Fruit fly (Drosophila melanogaster) whole organism, embryonic: ENCODE data around the gene CG3014.
A peak's percentile ranks its signal among the peaks of the same experiment; 100 is the strongest.

ENCODE experiments used
- Antp ChIP-seq: fragments of 200-800 bp; sonication (Bioruptor generic); optimal IDR thresholded peaks from 3 replicates; lab custom pipeline; 2016; ENCODE audit warnings: missing biosample characterization, missing genetic modification characterization
- CG10209 ChIP-seq: fragments of 200-800 bp; sonication (Bioruptor generic); optimal IDR thresholded peaks from 3 replicates; lab custom pipeline; 2017; ENCODE audit warnings: missing biosample characterization, mild to moderate bottlenecking, missing genetic modification characterization, missing genetic modification reagents
- CG11093 ChIP-seq: fragments of 200-800 bp; sonication (Bioruptor generic); IDR thresholded peaks from 3 replicates; pipeline ENCODE4 v1.3.6; 2022; ENCODE audit warnings: missing biosample characterization, missing genetic modification characterization
- CG13123 ChIP-seq: fragments of 200-800 bp; sonication (Bioruptor generic); optimal IDR thresholded peaks from 2 replicates; lab custom pipeline; 2016; ENCODE audit warnings: missing biosample characterization, missing genetic modification characterization
- CG14050 ChIP-seq: fragments of 200-800 bp; sonication (Bioruptor generic); IDR thresholded peaks from 3 replicates; pipeline ENCODE4 v1.3.6; 2022; ENCODE audit warnings: missing biosample characterization, missing genetic modification characterization
- CG30020 ChIP-seq: fragments of 200-800 bp; optimal IDR thresholded peaks from 2 replicates; lab custom pipeline; 2019; ENCODE audit warnings: missing biosample characterization, mild to moderate bottlenecking, missing genetic modification characterization, moderate library complexity
- CG31365 ChIP-seq: fragments of 200-800 bp; sonication (Bioruptor generic); optimal IDR thresholded peaks from 2 replicates; lab custom pipeline; 2018; ENCODE audit warnings: missing biosample characterization, mild to moderate bottlenecking, missing genetic modification characterization
- CG34376 ChIP-seq: fragments of 200-800 bp; sonication (Bioruptor generic); optimal IDR thresholded peaks from 2 replicates; lab custom pipeline; 2018; ENCODE audit warnings: missing biosample characterization, mild to moderate bottlenecking, missing genetic modification characterization
- CG6654 ChIP-seq: fragments of 200-800 bp; sonication (Bioruptor generic); optimal IDR thresholded peaks from 2 replicates; lab custom pipeline; 2017; ENCODE audit warnings: missing biosample characterization, mild to moderate bottlenecking, missing genetic modification characterization
- CG6813 ChIP-seq: fragments of 200-800 bp; sonication (Bioruptor generic); optimal IDR thresholded peaks from 2 replicates; lab custom pipeline; 2017; ENCODE audit warnings: missing biosample characterization, missing genetic modification characterization, mild to moderate bottlenecking, moderate library complexity, missing genetic modification reagents
- CG7786 ChIP-seq: fragments of 200-800 bp; sonication (Bioruptor generic); optimal IDR thresholded peaks from 2 replicates; lab custom pipeline; 2016; ENCODE audit warnings: missing biosample characterization, missing genetic modification characterization
- CG8388 ChIP-seq: fragments of 200-800 bp; sonication (Bioruptor generic); optimal IDR thresholded peaks from 2 replicates; lab custom pipeline; 2019; ENCODE audit warnings: missing biosample characterization, mild to moderate bottlenecking, missing genetic modification characterization, moderate library complexity
- CTCF ChIP-seq: fragments of 200-800 bp; sonication (Bioruptor generic); optimal IDR thresholded peaks from 2 replicates; lab custom pipeline; 2017; ENCODE audit warnings: missing biosample characterization, mild to moderate bottlenecking, missing genetic modification characterization, moderate library complexity
- Ets65A ChIP-seq: fragments of 200-800 bp; sonication (Bioruptor generic); peaks from one replicate; lab custom pipeline; 2016; ENCODE audit warnings: missing biosample characterization, missing genetic modification characterization
- Gug ChIP-seq: fragments of 200-800 bp; sonication (Bioruptor generic); IDR thresholded peaks from 4 replicates; pipeline ENCODE4 v1.3.6; 2022; ENCODE audit warnings: missing biosample characterization, missing genetic modification characterization
- H15 ChIP-seq: fragments of 200-800 bp; sonication (Bioruptor generic); IDR thresholded peaks from 3 replicates; pipeline ENCODE4 v1.3.6; 2022; ENCODE audit warnings: missing biosample characterization, missing genetic modification characterization
- HHEX ChIP-seq: fragments of 200-800 bp; sonication (Bioruptor generic); optimal IDR thresholded peaks from 3 replicates; lab custom pipeline; 2017; ENCODE audit warnings: missing biosample characterization, mild to moderate bottlenecking, missing genetic modification characterization, missing genetic modification reagents
- Lim3 ChIP-seq: fragments of 200-800 bp; sonication (Bioruptor generic); IDR thresholded peaks from 2 replicates; pipeline ENCODE4 v1.3.6; 2022; ENCODE audit warnings: missing biosample characterization, missing genetic modification characterization
- Max ChIP-seq: fragments of 200-800 bp; sonication (Bioruptor generic); optimal IDR thresholded peaks from 2 replicates; lab custom pipeline; 2016; ENCODE audit warnings: missing biosample characterization, mild to moderate bottlenecking, missing genetic modification characterization
- Spps ChIP-seq: fragments of 200-800 bp; sonication (Bioruptor generic); optimal IDR thresholded peaks from 2 replicates; lab custom pipeline; 2018; ENCODE audit warnings: missing biosample characterization, mild to moderate bottlenecking, missing genetic modification characterization
- Trl ChIP-seq, 3 experiments: fragments of >200 bp in 2 of 3; fragments of 200-800 bp in 1 of 3; sonication (Bioruptor generic) in 1 of 3; optimal IDR thresholded peaks; 2 replicates in 1 of 3; 3 replicates in 2 of 3; lab custom pipeline; 2016 to 2017; ENCODE audit warnings: missing biosample characterization in 1 of 3, missing genetic modification characterization in 1 of 3
- Usf ChIP-seq: fragments of 200-800 bp; sonication (Bioruptor generic); optimal IDR thresholded peaks from 2 replicates; lab custom pipeline; 2017; ENCODE audit warnings: missing genotype, missing biosample characterization, missing genetic modification characterization
- abd-A ChIP-seq: fragments of 200-800 bp; sonication (Bioruptor generic); optimal IDR thresholded peaks from 3 replicates; lab custom pipeline; 2019; ENCODE audit warnings: missing biosample characterization, mild to moderate bottlenecking, missing genetic modification characterization, moderate library complexity
- aop ChIP-seq: fragments of 200-800 bp; sonication (Bioruptor generic); IDR thresholded peaks from 2 replicates; pipeline ENCODE4 v1.3.6; 2022; ENCODE audit warnings: missing biosample characterization, missing genetic modification characterization
- caup ChIP-seq: fragments of 200-800 bp; sonication (Bioruptor generic); optimal IDR thresholded peaks from 3 replicates; lab custom pipeline; 2017; ENCODE audit warnings: missing biosample characterization, mild to moderate bottlenecking, missing genetic modification characterization, moderate library complexity; ENCODE audit not compliant: severe bottlenecking
- chinmo ChIP-seq: fragments of 200-800 bp; sonication (Bioruptor generic); IDR thresholded peaks from 4 replicates; pipeline ENCODE4 v1.3.6; 2022; ENCODE audit warnings: missing biosample characterization, missing genetic modification characterization; ENCODE audit not compliant: partially characterized antibody
- da ChIP-seq: fragments of 200-800 bp; sonication (Bioruptor generic); optimal IDR thresholded peaks from 2 replicates; lab custom pipeline; 2016; ENCODE audit warnings: missing biosample characterization, missing genetic modification characterization
- dmrt99B ChIP-seq: fragments of 200-800 bp; sonication (Bioruptor generic); optimal IDR thresholded peaks from 2 replicates; lab custom pipeline; 2018; ENCODE audit warnings: missing biosample characterization, mild to moderate bottlenecking, missing genetic modification characterization, moderate library complexity
- gfzf ChIP-seq: fragments of 200-800 bp; sonication (Bioruptor generic); optimal IDR thresholded peaks from 2 replicates; lab custom pipeline; 2016; ENCODE audit warnings: missing biosample characterization, mild to moderate bottlenecking, missing genetic modification characterization, moderate library complexity
- ind ChIP-seq: fragments of 200-800 bp; sonication (Bioruptor generic); optimal IDR thresholded peaks from 3 replicates; lab custom pipeline; 2016; ENCODE audit warnings: missing biosample characterization, missing genetic modification characterization
- kah ChIP-seq: fragments of 200-800 bp; sonication (Bioruptor generic); optimal IDR thresholded peaks from 2 replicates; lab custom pipeline; 2018; ENCODE audit warnings: missing biosample characterization, mild to moderate bottlenecking, missing genetic modification characterization
- mam ChIP-seq: fragments of 200-800 bp; sonication (Bioruptor generic); optimal IDR thresholded peaks from 3 replicates; lab custom pipeline; 2016; ENCODE audit warnings: missing biosample characterization, missing genetic modification characterization
- nmo ChIP-seq: fragments of 200-800 bp; sonication (Bioruptor generic); optimal IDR thresholded peaks from 2 replicates; lab custom pipeline; 2018; ENCODE audit warnings: missing biosample characterization, mild to moderate bottlenecking, missing genetic modification characterization, moderate library complexity
- prd ChIP-seq, 3 experiments: fragments of >200 bp in 2 of 3; fragments of 200-800 bp in 1 of 3; sonication (Bioruptor generic) in 1 of 3; optimal IDR thresholded peaks in 2 of 3; IDR thresholded peaks in 1 of 3; 2 replicates in 2 of 3; 3 replicates in 1 of 3; pipeline versions ENCODE4 v1.3.6 to Lab custom; 2017 to 2022; ENCODE audit warnings: missing biosample characterization in 1 of 3, missing genetic modification characterization in 1 of 3
- pum ChIP-seq: fragments of 200-800 bp; sonication (Bioruptor generic); optimal IDR thresholded peaks from 2 replicates; lab custom pipeline; 2016; ENCODE audit warnings: missing biosample characterization, missing genetic modification characterization
- pzg ChIP-seq: fragments of 200-800 bp; sonication (Bioruptor generic); optimal IDR thresholded peaks from 3 replicates; lab custom pipeline; 2018; ENCODE audit warnings: missing biosample characterization, mild to moderate bottlenecking, missing genetic modification characterization, moderate library complexity
- row ChIP-seq: fragments of 200-800 bp; sonication (Bioruptor generic); IDR thresholded peaks from 3 replicates; pipeline ENCODE4 v1.3.6; 2022; ENCODE audit warnings: missing biosample characterization, missing genetic modification characterization
- vvl ChIP-seq: fragments of 200-800 bp; sonication (Bioruptor generic); IDR thresholded peaks from 2 replicates; pipeline ENCODE4 v1.3.6; 2022; ENCODE audit warnings: missing biosample characterization, missing genetic modification characterization
- wor ChIP-seq: fragments of 200-800 bp; sonication (Bioruptor generic); IDR thresholded peaks from 2 replicates; pipeline ENCODE4 v1.3.6; 2022; ENCODE audit warnings: missing biosample characterization, missing genetic modification characterization
- z ChIP-seq: fragments of 200-800 bp; sonication (Bioruptor generic); IDR thresholded peaks from 3 replicates; pipeline ENCODE4 v1.3.6; 2022; ENCODE audit warnings: missing biosample characterization, missing genetic modification characterization
- zen ChIP-seq: fragments of 200-800 bp; sonication (Bioruptor generic); optimal IDR thresholded peaks from 3 replicates; lab custom pipeline; 2018; ENCODE audit warnings: missing biosample characterization, mild to moderate bottlenecking, missing genetic modification characterization, moderate library complexity

Gene CG3014

dm6 chr3R:7779620-7780019 lies 23.0 kb downstream of the CG3014 start (continued):
- TF ChIP-seq aop (GFP tag; lab: Robert Waterston, UW) = no peak
- TF ChIP-seq CG30020 (tag; lab: Kevin White, UChicago) = no peak
- no peak for TF ChIP-seq prd (optimal IDR thresholded peaks at IDR 0.05; lab: Kevin White, UChicago)
- no peak for TF ChIP-seq prd (GFP tag; IDR thresholded peaks at IDR 0.05; lab: Robert Waterston, UW)
- TF ChIP-seq Lim3 (GFP tag; lab: Robert Waterston, UW) = no peak

dm6 chr3R:7771656-7772055 lies 30.9 kb downstream of the CG3014 start, which contains the start of gene CG11286:
Gene CG11286, minus strand, starts transcription at chr3R:7771756.
- TF ChIP-seq CG13123 (GFP tag; lab: Kevin White, UChicago) (no peak), z (GFP tag; lab: Robert Waterston, UW) (no peak), caup (GFP tag; lab: Kevin White, UChicago) (no peak), CG7786 (GFP tag; lab: Kevin White, UChicago) (no peak), H15 (GFP tag; lab: Robert Waterston, UW) (no peak), Antp (no peak), Gug (GFP tag; lab: Robert Waterston, UW) (no peak), CG6654 (no peak), vvl (GFP tag; lab: Robert Waterston, UW) (no peak), CG10209 (GFP tag; lab: Kevin White, UChicago) (no peak), CTCF (GFP tag; lab: Kevin White, UChicago) (no peak), HHEX (GFP tag; lab: Kevin White, UChicago) (no peak), pum (GFP tag; lab: Kevin White, UChicago) (no peak)

- TF ChIP-seq zen (tag; lab: Kevin White, UChicago) = no peak
- TF ChIP-seq gfzf (GFP tag; lab: Kevin White, UChicago) = no peak
- no peak for TF ChIP-seq CG8388
- 0 out of 4 replicates have a peak, but pooled peaks have one; percentile 42 for TF ChIP-seq chinmo (GFP tag; lab: Robert Waterston, UW)
- TF ChIP-seq Max (GFP tag; lab: Kevin White, UChicago) = no peak
- no peak for TF ChIP-seq Usf (GFP tag; lab: Kevin White, UChicago)
- TF ChIP-seq CG34376 = peak; percentile 22
- TF ChIP-seq CG14050 (GFP tag; lab: Robert Waterston, UW) = no peak
These were observed 41.5 kb downstream of the CG3014 start for dm6 chr3R:7760970-7761558.

- TF ChIP-seq dmrt99B (tag; lab: Kevin White, UChicago) = no peak
- TF ChIP-seq CG34376 = no peak
- no peak for TF ChIP-seq Ets65A (GFP tag; lab: Kevin White, UChicago)
- TF ChIP-seq CG31365 (tag; lab: Kevin White, UChicago) = no peak
These were observed 43.1 kb downstream of the CG3014 start, which contains the start of gene Sp7 for dm6 chr3R:7759486-7759885. Gene Sp7, plus strand, starts transcription at chr3R:7759786.

dm6 chr3R:7757822-7758221 lies 44.8 kb downstream of the CG3014 start, which contains the start of gene CG10919:
Gene CG10919, plus strand, starts transcription at chr3R:7758122.
- TF ChIP-seq CG6813 (GFP tag; lab: Kevin White, UChicago) = no peak
- TF ChIP-seq abd-A (tag; lab: Kevin White, UChicago) = no peak
- no peak for TF ChIP-seq pzg (GFP tag; lab: Kevin White, UChicago)
- no peak for TF ChIP-seq da (GFP tag; lab: Kevin White, UChicago)
- TF ChIP-seq CG11093 (GFP tag; lab: Robert Waterston, UW) = no peak
- TF ChIP-seq mam = no peak
- no peak for TF ChIP-seq Spps (tag; lab: Kevin White, UChicago)
- no peak for TF ChIP-seq ind (GFP tag; lab: Kevin White, UChicago)
- TF ChIP-seq row (GFP tag; lab: Robert Waterston, UW) = no peak
- TF ChIP-seq Trl (optimal IDR thresholded peaks at IDR 0.05; lab: Kevin White, UChicago) = no peak
- no peak for TF ChIP-seq Trl (GFP tag; optimal IDR thresholded peaks at IDR 0.05; lab: Kevin White, UChicago)
- no peak for TF ChIP-seq Usf (GFP tag; lab: Kevin White, UChicago)
- TF ChIP-seq nmo (GFP tag; lab: Kevin White, UChicago) = no peak
- TF ChIP-seq kah (GFP tag; lab: Kevin White, UChicago) = no peak
- TF ChIP-seq wor (GFP tag; lab: Robert Waterston, UW) = no peak
